Worm (Caenorhabditis elegans): ENCODE measurements around the gene Y38E10A.2.

DNA sequence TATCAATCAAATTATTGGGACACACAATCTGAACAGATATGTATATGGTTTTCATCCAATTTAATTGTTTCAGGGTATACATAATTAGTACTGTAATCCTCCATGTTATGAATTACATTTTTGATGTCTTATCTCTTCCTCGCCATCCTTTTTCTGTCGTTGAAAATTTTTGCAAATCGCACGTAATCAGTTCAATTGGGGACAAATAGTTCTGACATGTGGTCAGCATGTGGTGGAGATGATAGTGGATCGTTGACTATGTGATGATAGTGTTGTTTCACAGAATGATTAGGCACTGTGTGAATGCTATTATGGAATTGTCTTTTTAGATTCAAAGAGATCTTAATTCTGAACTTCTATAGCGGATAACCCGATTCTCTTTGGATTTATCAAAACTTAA is 42.0 kb upstream of the Y38E10A.2 start:
- no peak for TF ChIP-seq dao-5 (tag; optimal IDR thresholded peaks at IDR 0.05)
- no peak for TF ChIP-seq him-1 (tag; optimal IDR thresholded peaks at IDR 0.05)
- no peak for TF ChIP-seq W03F9.2 (tag; optimal IDR thresholded peaks at IDR 0.05)

Measured in whole organism, L4/young adult.